Worm (Caenorhabditis elegans) whole organism, late embryonic: ENCODE measurements around the gene F40G9.18.

Experiments used
- F13H6.1 ChIP-seq: sonication (generic microtip); optimal IDR thresholded peaks from 2 replicates; lab custom pipeline; 2016; ENCODE audit warnings: missing genetic modification characterization, missing compliant biosample characterization
- K02D7.2 ChIP-seq: sonication (generic microtip); optimal IDR thresholded peaks from 2 replicates; lab custom pipeline; 2017; ENCODE audit warnings: mild to moderate bottlenecking, missing genetic modification characterization, missing compliant biosample characterization
- ahr-1 ChIP-seq: sonication (generic microtip); optimal IDR thresholded peaks from 2 replicates; lab custom pipeline; 2016; ENCODE audit warnings: missing genetic modification characterization, missing compliant biosample characterization
- ama-1 ChIP-seq: fragments of 150-350 bp; optimal IDR thresholded peaks from 2 replicates; lab custom pipeline; 2014
- ceh-18 ChIP-seq: sonication (generic microtip); optimal IDR thresholded peaks from 2 replicates; lab custom pipeline; 2016; ENCODE audit warnings: missing genetic modification characterization, missing compliant biosample characterization
- ceh-19 ChIP-seq: fragments of 200-800 bp; sonication (Bioruptor generic); optimal IDR thresholded peaks from 2 replicates; lab custom pipeline; 2018; ENCODE audit warnings: mild to moderate bottlenecking, missing genetic modification characterization, missing compliant biosample characterization
- ceh-48 ChIP-seq: sonication (generic microtip); optimal IDR thresholded peaks from 2 replicates; lab custom pipeline; 2016; ENCODE audit warnings: missing genetic modification characterization, inconsistent platforms, missing compliant biosample characterization
- elt-2 ChIP-seq: sonication (generic microtip); optimal IDR thresholded peaks from 2 replicates; lab custom pipeline; 2016; ENCODE audit warnings: missing genetic modification reagents, missing genetic modification characterization, missing compliant biosample characterization
- hlh-30 ChIP-seq: sonication (generic microtip); optimal IDR thresholded peaks from 2 replicates; lab custom pipeline; 2017; ENCODE audit warnings: antibody characterized with exemption, missing genetic modification characterization, missing compliant biosample characterization; ENCODE audit not compliant: insufficient read depth
- hlh-6 ChIP-seq: sonication (generic microtip); optimal IDR thresholded peaks from 2 replicates; lab custom pipeline; 2016; ENCODE audit warnings: missing genotype, missing genetic modification characterization, missing compliant biosample characterization
- nfya-1 ChIP-seq: sonication (generic microtip); optimal IDR thresholded peaks from 2 replicates; lab custom pipeline; 2017; ENCODE audit warnings: missing genetic modification characterization, mild to moderate bottlenecking, missing compliant biosample characterization, antibody characterized with exemption, moderate library complexity
- nhr-232 ChIP-seq: sonication (generic microtip); optimal IDR thresholded peaks from 2 replicates; lab custom pipeline; 2016; ENCODE audit warnings: missing genetic modification characterization, missing compliant biosample characterization
- pha-4 ChIP-seq: fragments of 150-350 bp; optimal IDR thresholded peaks from 2 replicates; lab custom pipeline; 2018; ENCODE audit warnings: missing biosample characterization, missing genetic modification reagents, missing genetic modification characterization
- pqm-1 ChIP-seq: sonication (generic microtip); optimal IDR thresholded peaks from 2 replicates; lab custom pipeline; 2016; ENCODE audit warnings: missing genetic modification characterization, missing compliant biosample characterization

ce11 chrIII:184335-184734, 15.0 kb upstream of the F40G9.18 start:
- no peak for TF ChIP-seq hlh-30 (tag; lab: Kevin White, UChicago)
- TF ChIP-seq ceh-19 = no peak
- no peak for TF ChIP-seq nfya-1 (tag; lab: Kevin White, UChicago)
- TF ChIP-seq ceh-18 (tag; lab: Kevin White, UChicago) = no peak
- TF ChIP-seq ceh-48 (tag; lab: Kevin White, UChicago) = no peak
- TF ChIP-seq pqm-1 (tag; lab: Kevin White, UChicago) = no peak
- TF ChIP-seq K02D7.2 (tag; lab: Kevin White, UChicago) = no peak
- no peak for TF ChIP-seq hlh-6
- no peak for TF ChIP-seq elt-2 (tag; lab: Kevin White, UChicago)
- TF ChIP-seq pha-4 (tag; lab: Kevin White, UChicago) = no peak
- no peak for TF ChIP-seq ahr-1 (tag; lab: Kevin White, UChicago)
- no peak for TF ChIP-seq ama-1
- TF ChIP-seq nhr-232 = no peak
- TF ChIP-seq F13H6.1 = no peak
